Worm (Caenorhabditis elegans) whole organism, L1 larva: ENCODE measurements around the gene F14F7.4.

Experiments
- dpl-1 ChIP-seq, 3 experiments: fragments of 150-350 bp in 2 of 3; sonication (generic microtip) in 1 of 3; optimal IDR thresholded peaks; 2 replicates each; lab custom pipeline; 2014 to 2017; ENCODE audit warnings: missing biosample characterization in 3 of 3, missing genetic modification characterization in 3 of 3, missing genetic modification reagents in 3 of 3
- nhr-237 ChIP-seq: fragments of 150-350 bp; optimal IDR thresholded peaks from 2 replicates; lab custom pipeline; 2014; ENCODE audit warnings: missing biosample characterization, missing genetic modification characterization
- nhr-28 ChIP-seq: fragments of 150-350 bp; optimal IDR thresholded peaks from 2 replicates; lab custom pipeline; 2014; ENCODE audit warnings: missing biosample characterization, missing genetic modification characterization

ce11 chrIII:13071432-13072259, 42.1 kb upstream of the F14F7.4 start:
- TF ChIP-seq nhr-28 (tag; lab: Kevin White, UChicago) = no peak
- no peak for TF ChIP-seq nhr-237 (tag; lab: Kevin White, UChicago)
- TF ChIP-seq dpl-1 (GFP tag; optimal IDR thresholded peaks at IDR 0.05; lab: Kevin White, UChicago) = no peak
